Fruit fly (Drosophila melanogaster) S2 (cell line): ENCODE measurements around the gene CG8630.

ENCODE experiments used
- CG8478 ChIP-seq: fragments of >200 bp; optimal IDR thresholded peaks from 2 replicates; lab custom pipeline; 2018
- CTCF ChIP-seq, 2 experiments: fragments of >200 bp; optimal IDR thresholded peaks; 2 replicates each; lab custom pipeline; 2018

DNA sequence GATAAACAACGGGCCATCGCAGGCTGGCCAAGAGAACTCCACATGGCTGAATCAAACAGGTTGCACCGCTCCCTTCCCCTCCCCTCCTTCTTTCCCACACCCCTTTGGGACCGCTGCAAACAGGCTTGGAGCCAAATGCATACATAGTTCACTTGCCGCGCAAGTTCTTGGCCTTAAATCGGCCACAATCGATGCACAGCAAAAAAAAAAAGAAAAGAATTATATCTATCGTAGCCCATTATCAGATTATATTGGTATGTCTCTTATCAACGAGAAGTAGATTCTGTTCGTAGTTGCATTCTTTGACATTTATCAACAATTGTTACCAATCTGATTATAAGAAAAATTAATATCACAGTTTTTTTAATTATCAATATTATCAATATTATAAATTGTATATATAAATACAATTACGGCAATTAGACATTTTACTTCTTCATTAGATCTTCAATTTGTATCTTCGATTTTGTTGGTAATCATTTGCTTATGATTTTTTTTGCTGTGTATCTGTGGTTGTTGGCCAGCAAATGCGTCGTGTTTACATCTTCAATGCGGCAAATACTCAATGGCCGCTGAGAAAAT, 25.9 kb downstream of the CG8630 start:
- TF ChIP-seq CG8478 = no peak
- no peak for TF ChIP-seq CTCF (optimal IDR thresholded peaks at IDR 0.05; lab: Kevin White, UChicago)
